Worm (Caenorhabditis elegans) whole organism, young adult: ENCODE measurements around the gene rpoa-12.

Experiments used
- C06A6.2 ChIP-seq: fragments of 200-800 bp; sonication (Bioruptor generic); conservative IDR thresholded peaks from 2 replicates; pipeline ENCODE4 v1.3.6; 2022; ENCODE audit warnings: missing genetic modification characterization, missing compliant biosample characterization
- F22D6.2 ChIP-seq: sonication (generic microtip); optimal IDR thresholded peaks from 2 replicates; lab custom pipeline; 2016; ENCODE audit warnings: mild to moderate bottlenecking, missing genetic modification characterization, missing compliant biosample characterization
- F33H1.4 ChIP-seq: fragments of 200-800 bp; sonication (Bioruptor generic); IDR thresholded peaks from 2 replicates; pipeline ENCODE4 v1.3.6; 2022; ENCODE audit warnings: missing genetic modification reagents, missing genetic modification characterization, missing compliant biosample characterization
- F37B4.10 ChIP-seq: fragments of 200-800 bp; sonication (Bioruptor generic); IDR thresholded peaks from 2 replicates; pipeline ENCODE4 v1.3.6; 2022; ENCODE audit warnings: missing genetic modification characterization, missing compliant biosample characterization
- Y67H2A.10 ChIP-seq: fragments of 200-800 bp; sonication (Bioruptor generic); conservative IDR thresholded peaks from 2 replicates; pipeline ENCODE4 v1.3.6; 2022; ENCODE audit warnings: missing genetic modification reagents, missing genetic modification characterization, missing compliant biosample characterization
- Y79H2A.3 ChIP-seq: fragments of 200-800 bp; sonication (Bioruptor generic); conservative IDR thresholded peaks from 2 replicates; pipeline ENCODE4 v1.3.6; 2022; ENCODE audit warnings: missing genetic modification reagents, missing genetic modification characterization, missing compliant biosample characterization
- Y95B8A.8 ChIP-seq: fragments of 200-800 bp; sonication (Bioruptor generic); IDR thresholded peaks from 2 replicates; pipeline ENCODE4 v1.3.6; 2022; ENCODE audit warnings: missing genetic modification reagents, missing genetic modification characterization, missing compliant biosample characterization
- ama-1 ChIP-seq, 3 experiments: fragments of 150-350 bp in 1 of 3; sonication (generic microtip) in 2 of 3; optimal IDR thresholded peaks; 2 replicates each; lab custom pipeline; 2014 to 2018; ENCODE audit warnings: missing biosample characterization in 2 of 3, missing genetic modification characterization in 2 of 3, missing genetic modification reagents in 2 of 3
- athp-1 ChIP-seq: sonication (generic microtip); optimal IDR thresholded peaks from 2 replicates; lab custom pipeline; 2017; ENCODE audit warnings: mild to moderate bottlenecking, missing genetic modification characterization, missing compliant biosample characterization
- attf-6 ChIP-seq: fragments of 200-800 bp; sonication (Bioruptor generic); IDR thresholded peaks from 2 replicates; pipeline ENCODE4 v1.3.6; 2022; ENCODE audit warnings: missing genetic modification reagents, missing genetic modification characterization, missing compliant biosample characterization
- bed-1 ChIP-seq: fragments of 200-800 bp; sonication (Bioruptor generic); IDR thresholded peaks from 2 replicates; pipeline ENCODE4 v1.3.6; 2022; ENCODE audit warnings: missing genetic modification reagents, missing genetic modification characterization, missing compliant biosample characterization
- cebp-1 ChIP-seq, 2 experiments: fragments of 200-800 bp in 1 of 2; sonication (Bioruptor generic) in 1 of 2; sonication (generic microtip) in 1 of 2; IDR thresholded peaks in 1 of 2; optimal IDR thresholded peaks in 1 of 2; 2 replicates each; pipeline versions ENCODE4 v1.3.6 to Lab custom; 2017 to 2022; ENCODE audit warnings: missing compliant biosample characterization in 2 of 2, missing genetic modification characterization in 2 of 2, mild to moderate bottlenecking in 1 of 2, missing genetic modification reagents in 1 of 2, moderate library complexity in 1 of 2
- cebp-2 ChIP-seq: fragments of 200-800 bp; sonication (Bioruptor generic); IDR thresholded peaks from 2 replicates; pipeline ENCODE4 v1.3.6; 2022; ENCODE audit warnings: missing genetic modification characterization, missing compliant biosample characterization
- ceh-100 ChIP-seq: fragments of 200-800 bp; sonication (Bioruptor generic); IDR thresholded peaks from 2 replicates; pipeline ENCODE4 v1.3.6; 2022; ENCODE audit warnings: missing genetic modification reagents, missing genetic modification characterization, missing compliant biosample characterization
- ceh-27 ChIP-seq: fragments of 200-800 bp; sonication (Bioruptor generic); optimal IDR thresholded peaks from 2 replicates; lab custom pipeline; 2018; ENCODE audit warnings: mild to moderate bottlenecking, missing genetic modification characterization, moderate library complexity, missing compliant biosample characterization
- ceh-40 ChIP-seq: fragments of 200-800 bp; sonication (Bioruptor generic); IDR thresholded peaks from 2 replicates; pipeline ENCODE4 v1.3.6; 2022; ENCODE audit warnings: missing genetic modification characterization, missing compliant biosample characterization
- dox-1 ChIP-seq: fragments of 200-800 bp; sonication (Bioruptor generic); IDR thresholded peaks from 2 replicates; pipeline ENCODE4 v1.3.6; 2022; ENCODE audit warnings: missing genetic modification reagents, missing genetic modification characterization, missing compliant biosample characterization
- hmg-1.2 ChIP-seq: fragments of 200-800 bp; sonication (Bioruptor generic); IDR thresholded peaks from 2 replicates; pipeline ENCODE4 v1.3.6; 2022; ENCODE audit warnings: missing genetic modification reagents, missing genetic modification characterization, missing compliant biosample characterization
- hrde-1 ChIP-seq: sonication (generic microtip); optimal IDR thresholded peaks from 2 replicates; lab custom pipeline; 2016; ENCODE audit warnings: missing genetic modification characterization, mild to moderate bottlenecking, missing compliant biosample characterization, moderate library complexity, missing genotype, missing genetic modification reagents, borderline replicate concordance
- hsf-1 ChIP-seq: fragments of 200-800 bp; sonication (Bioruptor generic); IDR thresholded peaks from 2 replicates; pipeline ENCODE4 v1.3.6; 2022; ENCODE audit warnings: missing genetic modification reagents, missing genetic modification characterization, missing compliant biosample characterization
- lin-54 ChIP-seq: fragments of 200-800 bp; sonication (Bioruptor generic); optimal IDR thresholded peaks from 2 replicates; lab custom pipeline; 2018; ENCODE audit warnings: mild to moderate bottlenecking, missing genetic modification characterization, missing compliant biosample characterization
- lsl-1 ChIP-seq: fragments of 200-800 bp; sonication (Bioruptor generic); optimal IDR thresholded peaks from 2 replicates; lab custom pipeline; 2018; ENCODE audit warnings: mild to moderate bottlenecking, missing genetic modification characterization, moderate library complexity, missing compliant biosample characterization
- madf-10 ChIP-seq: sonication (generic microtip); optimal IDR thresholded peaks from 2 replicates; lab custom pipeline; 2016; ENCODE audit warnings: mild to moderate bottlenecking, missing genetic modification characterization, missing compliant biosample characterization
- madf-6 ChIP-seq: fragments of 200-800 bp; sonication (Bioruptor generic); IDR thresholded peaks from 2 replicates; pipeline ENCODE4 v1.3.6; 2022; ENCODE audit warnings: missing genetic modification reagents, missing genetic modification characterization, missing compliant biosample characterization
- mcd-1 ChIP-seq: fragments of 200-800 bp; sonication (Bioruptor generic); IDR thresholded peaks from 2 replicates; pipeline ENCODE4 v1.3.6; 2022; ENCODE audit warnings: missing genetic modification reagents, missing genetic modification characterization, missing compliant biosample characterization
- nfya-1 ChIP-seq: sonication (generic microtip); optimal IDR thresholded peaks from 2 replicates; lab custom pipeline; 2017; ENCODE audit warnings: antibody characterized with exemption, missing compliant biosample characterization, missing genetic modification characterization, borderline replicate concordance; ENCODE audit not compliant: insufficient read depth
- nhr-120 ChIP-seq: fragments of 200-800 bp; sonication (Bioruptor generic); IDR thresholded peaks from 2 replicates; pipeline ENCODE4 v1.3.6; 2022; ENCODE audit warnings: missing genetic modification characterization, missing compliant biosample characterization
- nhr-90 ChIP-seq: sonication (generic microtip); optimal IDR thresholded peaks from 2 replicates; lab custom pipeline; 2016; ENCODE audit warnings: missing genotype, mild to moderate bottlenecking, missing genetic modification characterization, missing compliant biosample characterization
- pbrm-1 ChIP-seq: fragments of 200-800 bp; sonication (Bioruptor generic); IDR thresholded peaks from 2 replicates; pipeline ENCODE4 v1.3.6; 2022; ENCODE audit warnings: missing genetic modification reagents, missing genetic modification characterization, missing compliant biosample characterization
- rec-8 ChIP-seq, 2 experiments: sonication (generic microtip); optimal IDR thresholded peaks; 2 replicates each; lab custom pipeline; 2016; ENCODE audit warnings: mild to moderate bottlenecking in 2 of 2, missing genetic modification characterization in 2 of 2, missing genetic modification reagents in 2 of 2, missing genotype in 2 of 2, missing biosample characterization in 1 of 2, missing compliant biosample characterization in 1 of 2, moderate library complexity in 1 of 2
- repo-1 ChIP-seq: sonication (generic microtip); optimal IDR thresholded peaks from 2 replicates; lab custom pipeline; 2017; ENCODE audit warnings: mild to moderate bottlenecking, missing genetic modification characterization, missing compliant biosample characterization
- snpc-1.1 ChIP-seq: sonication (generic microtip); optimal IDR thresholded peaks from 2 replicates; lab custom pipeline; 2017; ENCODE audit warnings: missing genetic modification characterization, mild to moderate bottlenecking, missing compliant biosample characterization, antibody characterized with exemption, moderate library complexity, missing genotype, missing genetic modification reagents; ENCODE audit not compliant: insufficient read depth
- snpc-1.3 ChIP-seq: sonication (generic microtip); optimal IDR thresholded peaks from 2 replicates; lab custom pipeline; 2017; ENCODE audit warnings: missing genetic modification characterization, mild to moderate bottlenecking, missing compliant biosample characterization, antibody characterized with exemption, moderate library complexity, missing genotype, missing genetic modification reagents; ENCODE audit not compliant: insufficient read depth
- snpc-3.4 ChIP-seq: sonication (generic microtip); optimal IDR thresholded peaks from 2 replicates; lab custom pipeline; 2017; ENCODE audit warnings: missing genetic modification characterization, mild to moderate bottlenecking, missing compliant biosample characterization, antibody characterized with exemption, moderate library complexity, missing genotype, missing genetic modification reagents
- tbp1 ChIP-seq: fragments of 200-800 bp; sonication (Bioruptor generic); optimal IDR thresholded peaks from 2 replicates; lab custom pipeline; 2018; ENCODE audit warnings: mild to moderate bottlenecking, missing genetic modification characterization, missing compliant biosample characterization
- xnd-1 ChIP-seq: sonication (generic microtip); optimal IDR thresholded peaks from 2 replicates; lab custom pipeline; 2016; ENCODE audit warnings: missing genotype, missing genetic modification reagents, missing genetic modification characterization, missing compliant biosample characterization
- ztf-28 ChIP-seq: fragments of 200-800 bp; sonication (Bioruptor generic); IDR thresholded peaks from 2 replicates; pipeline ENCODE4 v1.3.6; 2022; ENCODE audit warnings: missing genetic modification reagents, missing genetic modification characterization, missing compliant biosample characterization

rpoa-12 gene

DNA sequence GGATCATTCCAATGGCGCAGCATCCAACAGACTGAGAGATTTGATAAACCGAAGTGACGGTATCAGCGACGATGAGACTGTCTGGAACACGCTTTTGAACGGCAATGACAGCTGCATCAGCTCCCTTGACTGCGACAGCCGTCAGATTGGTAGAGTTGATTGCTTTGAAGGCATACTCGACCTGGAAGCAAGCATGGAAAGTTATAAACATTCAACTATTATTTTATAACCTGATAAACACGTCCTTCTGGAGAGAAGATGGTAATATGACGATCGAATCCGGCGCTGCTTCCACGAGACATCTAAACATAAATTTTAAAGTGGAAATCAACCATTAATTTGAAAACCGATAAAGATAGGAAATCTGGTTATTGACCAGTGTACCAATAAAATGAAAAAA, 787 bp downstream of the rpoa-12 start, which contains the start of gene pas-1 (continued):
- peak; percentile 17 for TF ChIP-seq athp-1
- TF ChIP-seq, all 124 proteins: peak for 17

DNA sequence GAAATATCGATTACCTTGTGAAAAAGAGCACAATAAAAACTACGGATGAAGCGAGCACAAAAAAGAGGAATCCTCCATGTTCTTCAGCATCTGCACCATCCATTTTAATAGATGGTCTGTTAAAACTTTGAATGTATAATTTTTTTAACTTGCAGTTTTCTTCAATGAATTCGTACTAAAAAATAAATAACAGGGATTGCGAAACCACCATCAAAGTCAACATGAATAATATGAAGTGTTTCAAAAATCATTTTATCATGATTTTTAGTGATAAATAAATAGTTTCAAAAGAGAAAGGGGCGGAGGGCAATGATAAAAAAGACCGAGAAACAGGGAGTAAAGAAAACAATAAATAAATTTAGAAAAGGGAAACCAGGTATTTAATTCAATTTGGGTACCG, 1.8 kb downstream of the rpoa-12 start, which contains the start of gene dhs-22:
TSS of gene dhs-22 (minus strand) at position 116 of the 400 bp plus-strand sequence.
- 0 out of 2 replicates have a peak, but pooled peaks have one; percentile 48 for TF ChIP-seq ceh-100 (GFP tag; lab: Robert Waterston, UW)
- no peak for TF ChIP-seq F37B4.10
- peak; percentile 4 for TF ChIP-seq snpc-1.1 (tag; lab: Kevin White, UChicago)
- no peak for TF ChIP-seq F22D6.2 (tag; lab: Kevin White, UChicago)
- TF ChIP-seq madf-6 (GFP tag; lab: Robert Waterston, UW), result peak; percentile 55
- TF ChIP-seq hsf-1 (GFP tag; lab: Robert Waterston, UW), result peak; percentile 1; the same call in 1 of the 2 replicates
- no peak for TF ChIP-seq rec-8 (tag; optimal IDR thresholded peaks at IDR 0.05; lab: Kevin White, UChicago)
- TF ChIP-seq hmg-1.2, result 0 out of 2 replicates have a peak, but pooled peaks have one; percentile 17
- peak; percentile 57; the same call in 1 of the 2 replicates for TF ChIP-seq cebp-1 (GFP tag; IDR thresholded peaks at IDR 0.05; lab: Robert Waterston, UW)
- TF ChIP-seq cebp-1 (tag; optimal IDR thresholded peaks at IDR 0.05; lab: Kevin White, UChicago), result peak; percentile 73

DNA sequence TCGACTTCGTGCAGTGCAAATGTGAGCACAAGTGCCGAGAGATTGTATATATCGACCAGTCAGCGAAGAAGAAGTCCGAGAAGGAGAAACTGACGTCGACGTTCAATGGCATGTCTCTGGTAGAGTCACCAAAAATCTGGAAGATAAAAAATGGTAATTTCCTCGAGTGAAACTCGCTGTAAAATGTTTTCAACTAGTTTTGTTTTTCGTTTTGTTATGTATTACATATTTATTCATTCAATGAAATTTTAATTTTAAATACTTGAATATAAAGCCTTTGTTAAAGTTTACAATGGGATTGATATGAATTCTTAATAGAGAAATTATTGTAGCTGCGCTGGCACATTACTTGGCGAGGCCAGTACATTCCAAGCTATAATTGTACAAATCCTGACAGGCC, 3.2 kb downstream of the rpoa-12 start:
- TF ChIP-seq C06A6.2 (GFP tag; lab: Robert Waterston, UW), result no peak
- no peak for TF ChIP-seq ztf-28
- TF ChIP-seq ceh-40, result no peak
- TF ChIP-seq snpc-3.4 (tag; lab: Kevin White, UChicago), result peak; percentile 8
- TF ChIP-seq attf-6 (GFP tag; lab: Robert Waterston, UW), result no peak
- TF ChIP-seq repo-1 (tag; lab: Kevin White, UChicago), result peak; percentile 21
- TF ChIP-seq ama-1 (optimal IDR thresholded peaks at IDR 0.05; lab: Kevin White, UChicago), result no peak
- TF ChIP-seq ama-1 (GFP tag; optimal IDR thresholded peaks at IDR 0.05; lab: Kevin White, UChicago), result peak in 1 of 2 experiments; percentile 58
- TF ChIP-seq bed-1 (GFP tag; lab: Robert Waterston, UW), result no peak
- TF ChIP-seq lin-54, result peak; percentile 4
- no peak for TF ChIP-seq cebp-1 (GFP tag; IDR thresholded peaks at IDR 0.05; lab: Robert Waterston, UW)
- TF ChIP-seq cebp-1 (tag; optimal IDR thresholded peaks at IDR 0.05; lab: Kevin White, UChicago), result peak; percentile 8
- TF ChIP-seq xnd-1 (tag; lab: Kevin White, UChicago), result no peak
- TF ChIP-seq pbrm-1 (GFP tag; lab: Robert Waterston, UW), result peak; percentile 51; the same call in 1 of the 2 replicates
- peak; percentile 77 for TF ChIP-seq hrde-1 (tag; lab: Kevin White, UChicago)
- TF ChIP-seq rec-8 (tag; optimal IDR thresholded peaks at IDR 0.05; lab: Kevin White, UChicago), result peak in 1 of 2 experiments; percentile 32
- peak; percentile 83; the same call in 1 of the 2 replicates for TF ChIP-seq Y95B8A.8 (GFP tag; lab: Robert Waterston, UW)
- no peak for TF ChIP-seq dox-1 (GFP tag; lab: Robert Waterston, UW)

DNA sequence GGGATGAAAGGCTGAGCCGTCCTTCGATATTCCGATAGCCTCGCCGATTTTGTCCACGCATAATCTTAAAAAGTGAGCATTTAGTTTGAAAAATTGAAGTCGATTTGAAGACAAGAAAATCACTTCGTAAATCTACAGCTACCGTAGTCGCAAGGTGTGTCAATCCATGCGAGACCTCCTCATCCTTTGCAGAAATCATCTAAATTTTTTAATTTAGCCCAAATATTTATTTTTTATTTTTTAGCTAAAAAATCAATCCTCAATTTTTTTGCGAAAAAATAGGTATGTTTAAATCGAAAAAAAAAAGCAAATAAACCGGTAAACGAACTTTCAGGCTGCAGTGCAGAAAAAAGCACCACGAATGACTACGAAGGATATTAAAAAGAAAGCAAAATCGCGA, 5.4 kb downstream of the rpoa-12 start, which contains the start of the genes nxf-2 and set-31:
TSS of gene nxf-2 (minus strand) at position 101 of the 400 bp plus-strand sequence.
TSS of gene set-31 (plus strand) at position 169 of the 400 bp plus-strand sequence.
- TF ChIP-seq Y67H2A.10 (GFP tag; lab: Robert Waterston, UW), result no peak
- peak; percentile 46; the same call in 1 of the 2 replicates for TF ChIP-seq F33H1.4 (GFP tag; lab: Robert Waterston, UW)
- TF ChIP-seq lsl-1 (GFP tag; lab: Kevin White, UChicago), result peak; percentile 58

DNA sequence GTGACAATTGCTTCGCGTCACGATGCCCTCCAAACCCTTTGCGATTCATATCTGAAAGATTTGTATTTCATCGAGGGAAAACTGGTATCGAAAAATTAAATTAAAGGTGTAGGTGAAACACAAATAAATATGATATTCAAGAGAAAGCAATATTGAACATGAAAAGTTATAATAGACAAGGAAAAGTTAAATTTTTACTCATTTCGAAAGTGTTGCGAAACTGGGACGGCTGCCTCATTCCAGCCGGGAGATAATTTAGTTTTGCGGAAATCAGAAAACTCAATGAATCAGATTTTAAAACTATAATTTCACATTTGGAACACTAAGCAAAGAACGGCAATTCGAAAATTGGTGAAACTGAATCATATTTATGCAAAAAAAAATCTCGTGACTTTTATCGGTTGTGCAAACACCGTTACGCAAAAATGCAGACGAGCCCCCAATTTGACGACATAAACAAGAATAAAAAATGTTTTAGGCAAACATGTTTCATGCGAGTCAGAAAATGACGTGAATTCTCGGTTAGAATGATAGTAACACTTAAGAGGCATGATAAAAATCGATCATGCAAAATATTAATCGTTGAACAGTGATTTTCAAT, 8.0 kb downstream of the rpoa-12 start, which contains the start of the genes nxf-1 and C15H11.11:
TSS of gene nxf-1 (minus strand) at position 51 of the 601 bp plus-strand sequence.
TSS of gene C15H11.11 (plus strand) at position 536 of the 601 bp plus-strand sequence.
- TF ChIP-seq Y79H2A.3 (GFP tag; lab: Robert Waterston, UW), result no peak
- peak; percentile 66 for TF ChIP-seq mcd-1 (GFP tag; lab: Robert Waterston, UW)
- no peak for TF ChIP-seq Y95B8A.8 (GFP tag; lab: Robert Waterston, UW)
- TF ChIP-seq ama-1 (optimal IDR thresholded peaks at IDR 0.05; lab: Kevin White, UChicago), result peak; percentile 6
- no peak for TF ChIP-seq ama-1 (GFP tag; optimal IDR thresholded peaks at IDR 0.05; lab: Kevin White, UChicago)
- peak; percentile 29 for TF ChIP-seq snpc-1.3
- TF ChIP-seq ceh-100 (GFP tag; lab: Robert Waterston, UW), result peak; percentile 44; the same call in 1 of the 2 replicates
- no peak for TF ChIP-seq ceh-27 (GFP tag; lab: Kevin White, UChicago)
- TF ChIP-seq nhr-120 (GFP tag; lab: Robert Waterston, UW), result no peak
- TF ChIP-seq cebp-2 (GFP tag; lab: Robert Waterston, UW), result no peak
- TF ChIP-seq nfya-1 (tag; lab: Kevin White, UChicago), result no peak
- TF ChIP-seq hrde-1 (tag; lab: Kevin White, UChicago), result no peak
- no peak for TF ChIP-seq madf-10 (tag; lab: Kevin White, UChicago)
- peak; percentile 19 for TF ChIP-seq tbp1
- TF ChIP-seq nhr-90, result no peak
